Worm (Caenorhabditis elegans) whole organism, mixed stage, embryonic: ENCODE results near the gene asp-2.

Source experiments
- M03D4.4 ChIP-seq: sonication (generic microtip); optimal IDR thresholded peaks from 2 replicates; lab custom pipeline; 2017; ENCODE audit warnings: mild to moderate bottlenecking, missing genetic modification characterization, missing compliant biosample characterization
- bed-3 ChIP-seq: fragments of 200-800 bp; sonication (Bioruptor generic); optimal IDR thresholded peaks from 3 replicates; lab custom pipeline; 2018; ENCODE audit warnings: mild to moderate bottlenecking, missing genetic modification characterization, moderate library complexity, missing compliant biosample characterization
- blmp-1 ChIP-seq: fragments of 150-350 bp; optimal IDR thresholded peaks from 2 replicates; lab custom pipeline; 2014; ENCODE audit warnings: missing biosample characterization, missing genetic modification characterization
- ceh-39 ChIP-seq: fragments of 150-350 bp; optimal IDR thresholded peaks from 2 replicates; lab custom pipeline; 2014; ENCODE audit warnings: missing biosample characterization, missing genetic modification characterization
- ceh-43 ChIP-seq: fragments of 200-800 bp; sonication (Bioruptor generic); optimal IDR thresholded peaks from 2 replicates; lab custom pipeline; 2018; ENCODE audit warnings: mild to moderate bottlenecking, missing genetic modification characterization, moderate library complexity, missing compliant biosample characterization
- ceh-83 ChIP-seq: fragments of 200-800 bp; sonication (Bioruptor generic); optimal IDR thresholded peaks from 2 replicates; lab custom pipeline; 2018; ENCODE audit warnings: mild to moderate bottlenecking, missing genetic modification characterization, missing compliant biosample characterization
- ces-1 ChIP-seq: fragments of 150-350 bp; optimal IDR thresholded peaks from 2 replicates; lab custom pipeline; 2014; ENCODE audit warnings: missing biosample characterization, missing genetic modification reagents, missing genetic modification characterization
- elt-1 ChIP-seq: sonication (generic microtip); optimal IDR thresholded peaks from 2 replicates; lab custom pipeline; 2017; ENCODE audit warnings: missing genetic modification characterization, mild to moderate bottlenecking, missing compliant biosample characterization, antibody characterized with exemption, moderate library complexity, borderline replicate concordance; ENCODE audit not compliant: insufficient read depth
- elt-3 ChIP-seq: fragments of 150-350 bp; optimal IDR thresholded peaks from 2 replicates; lab custom pipeline; 2014; ENCODE audit warnings: missing biosample characterization, missing genetic modification characterization
- flh-1 ChIP-seq: fragments of 200-800 bp; sonication (Bioruptor generic); optimal IDR thresholded peaks from 2 replicates; lab custom pipeline; 2018; ENCODE audit warnings: mild to moderate bottlenecking, missing genetic modification characterization, moderate library complexity, missing compliant biosample characterization
- ham-2 ChIP-seq: fragments of 200-800 bp; sonication (Bioruptor generic); optimal IDR thresholded peaks from 2 replicates; lab custom pipeline; 2018; ENCODE audit warnings: mild to moderate bottlenecking, missing genetic modification characterization, missing compliant biosample characterization
- hlh-1 ChIP-seq: fragments of 150-350 bp; optimal IDR thresholded peaks from 2 replicates; lab custom pipeline; 2014; ENCODE audit warnings: missing biosample characterization, missing genetic modification reagents, missing genetic modification characterization
- lin-13 ChIP-seq: fragments of 150-350 bp; optimal IDR thresholded peaks from 2 replicates; lab custom pipeline; 2014; ENCODE audit warnings: missing biosample characterization, missing genetic modification characterization
- lin-32 ChIP-seq: fragments of 200-800 bp; sonication (Bioruptor generic); optimal IDR thresholded peaks from 2 replicates; lab custom pipeline; 2018; ENCODE audit warnings: mild to moderate bottlenecking, missing genetic modification characterization, missing compliant biosample characterization
- lsy-2 ChIP-seq: fragments of 150-350 bp; optimal IDR thresholded peaks from 2 replicates; lab custom pipeline; 2014; ENCODE audit warnings: missing biosample characterization, missing genetic modification characterization
- mab-5 ChIP-seq: fragments of 150-350 bp; optimal IDR thresholded peaks from 2 replicates; lab custom pipeline; 2014; ENCODE audit warnings: missing biosample characterization, missing genetic modification characterization
- mep-1 ChIP-seq: fragments of 150-350 bp; optimal IDR thresholded peaks from 2 replicates; lab custom pipeline; 2017; ENCODE audit warnings: missing biosample characterization, missing genetic modification reagents, missing genetic modification characterization, inconsistent platforms
- mls-2 ChIP-seq: sonication (generic microtip); optimal IDR thresholded peaks from 2 replicates; lab custom pipeline; 2016; ENCODE audit warnings: mild to moderate bottlenecking, missing genetic modification characterization, moderate library complexity, missing compliant biosample characterization
- nhr-12 ChIP-seq: fragments of 150-350 bp; optimal IDR thresholded peaks from 2 replicates; lab custom pipeline; 2014; ENCODE audit warnings: missing biosample characterization, missing genetic modification characterization
- nhr-2 ChIP-seq: fragments of 150-350 bp; optimal IDR thresholded peaks from 2 replicates; lab custom pipeline; 2014; ENCODE audit warnings: missing biosample characterization, missing genetic modification characterization
- nhr-237 ChIP-seq: fragments of 150-350 bp; optimal IDR thresholded peaks from 2 replicates; lab custom pipeline; 2014; ENCODE audit warnings: missing biosample characterization, missing genetic modification characterization
- nhr-28 ChIP-seq: fragments of 150-350 bp; optimal IDR thresholded peaks from 2 replicates; lab custom pipeline; 2014; ENCODE audit warnings: missing biosample characterization, missing genetic modification characterization
- nhr-76 ChIP-seq: sonication (generic microtip); optimal IDR thresholded peaks from 2 replicates; lab custom pipeline; 2017; ENCODE audit warnings: missing biosample characterization, missing genetic modification characterization
- pha-4 ChIP-seq: fragments of 150-350 bp; optimal IDR thresholded peaks from 2 replicates; lab custom pipeline; 2018; ENCODE audit warnings: missing biosample characterization, missing genetic modification reagents, missing genetic modification characterization
- sem-2 ChIP-seq: fragments of 200-800 bp; sonication (Bioruptor generic); optimal IDR thresholded peaks from 2 replicates; lab custom pipeline; 2018; ENCODE audit warnings: mild to moderate bottlenecking, missing genetic modification characterization, missing compliant biosample characterization
- snpc-4 ChIP-seq: fragments of 150-350 bp; optimal IDR thresholded peaks from 2 replicates; lab custom pipeline; 2014; ENCODE audit warnings: missing biosample characterization, missing genetic modification characterization
- sptf-1 ChIP-seq: sonication (generic microtip); optimal IDR thresholded peaks from 2 replicates; lab custom pipeline; 2017; ENCODE audit warnings: mild to moderate bottlenecking, missing genetic modification characterization, moderate library complexity, missing compliant biosample characterization
- tbx-8 ChIP-seq: fragments of 200-800 bp; sonication (Bioruptor generic); optimal IDR thresholded peaks from 2 replicates; lab custom pipeline; 2018; ENCODE audit warnings: mild to moderate bottlenecking, missing genetic modification characterization, moderate library complexity, missing compliant biosample characterization
- unc-120 ChIP-seq: sonication (generic microtip); optimal IDR thresholded peaks from 2 replicates; lab custom pipeline; 2017; ENCODE audit warnings: missing genetic modification characterization, missing compliant biosample characterization; ENCODE audit not compliant: poor library complexity, severe bottlenecking
- unc-39 ChIP-seq: fragments of 150-350 bp; optimal IDR thresholded peaks from 2 replicates; lab custom pipeline; 2014; ENCODE audit warnings: missing biosample characterization, missing genetic modification characterization
- unc-62 ChIP-seq: fragments of 150-350 bp; optimal IDR thresholded peaks from 2 replicates; lab custom pipeline; 2014; ENCODE audit warnings: missing biosample characterization, missing genetic modification reagents, missing genetic modification characterization
- zip-8 ChIP-seq: fragments of 150-350 bp; optimal IDR thresholded peaks from 2 replicates; lab custom pipeline; 2014; ENCODE audit warnings: missing biosample characterization, missing genetic modification characterization
- ztf-11 ChIP-seq: fragments of 150-350 bp; optimal IDR thresholded peaks from 2 replicates; lab custom pipeline; 2014; ENCODE audit warnings: missing biosample characterization, missing genetic modification characterization

Gene asp-2

DNA sequence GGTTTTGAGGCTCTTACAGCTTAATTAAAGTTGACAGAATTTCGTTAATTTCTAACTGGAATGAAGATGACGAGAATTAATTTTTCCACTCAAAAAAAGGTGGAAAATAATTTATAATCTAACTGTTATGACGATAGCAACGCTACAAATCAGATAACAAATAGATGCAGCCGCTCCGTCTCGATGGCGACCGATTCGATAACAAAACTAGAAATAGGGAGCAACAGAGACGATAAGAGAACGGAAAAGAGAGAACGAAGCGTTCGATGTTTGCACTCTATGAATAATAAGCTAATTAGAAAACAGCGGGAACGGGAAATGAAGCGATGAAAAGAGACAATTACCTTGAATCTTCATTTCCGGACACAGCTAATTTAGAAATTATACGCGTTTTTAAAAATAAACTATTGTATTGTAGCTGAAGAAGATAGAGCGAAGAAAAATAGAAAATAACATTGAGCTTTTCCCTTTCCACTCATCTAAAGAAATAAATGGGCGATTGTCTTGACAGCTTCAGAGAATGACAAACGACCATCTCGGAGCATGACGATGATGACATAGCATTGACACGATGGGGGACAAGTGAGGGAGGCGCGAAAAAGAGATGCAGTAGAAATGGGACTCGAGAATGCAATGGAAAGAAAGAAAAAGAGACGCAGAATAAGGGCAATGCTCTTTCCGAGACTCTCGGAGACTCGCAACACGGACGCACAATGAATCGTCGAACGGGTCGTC is 15.9 kb downstream of the asp-2 start:
- no peak for TF ChIP-seq zip-8 (tag; lab: Kevin White, UChicago)
- TF ChIP-seq ces-1 (GFP tag; lab: Kevin White, UChicago): peak; percentile 20
- TF ChIP-seq pha-4 (tag; lab: Kevin White, UChicago): no peak
- TF ChIP-seq unc-120 (tag; lab: Kevin White, UChicago): no peak
- TF ChIP-seq tbx-8 (GFP tag; lab: Kevin White, UChicago): no peak
- TF ChIP-seq elt-1 (tag; lab: Kevin White, UChicago): no peak
- no peak for TF ChIP-seq nhr-28 (tag; lab: Kevin White, UChicago)
- TF ChIP-seq mep-1 (tag; lab: Kevin White, UChicago): peak; percentile 22
- no peak for TF ChIP-seq nhr-76 (tag; lab: Kevin White, UChicago)
- TF ChIP-seq nhr-2 (tag; lab: Kevin White, UChicago): no peak
- no peak for TF ChIP-seq snpc-4 (tag; lab: Kevin White, UChicago)
- TF ChIP-seq ceh-39 (tag; lab: Kevin White, UChicago): no peak
- peak; percentile 37 for TF ChIP-seq mls-2 (tag; lab: Kevin White, UChicago)
- TF ChIP-seq nhr-237: no peak
- peak; percentile 91 for TF ChIP-seq unc-62 (GFP tag; lab: Kevin White, UChicago)
- no peak for TF ChIP-seq flh-1 (GFP tag; lab: Kevin White, UChicago)
- no peak for TF ChIP-seq unc-39 (tag; lab: Kevin White, UChicago)
- TF ChIP-seq ham-2 (GFP tag; lab: Kevin White, UChicago): no peak
- no peak for TF ChIP-seq nhr-12 (tag; lab: Kevin White, UChicago)
- no peak for TF ChIP-seq hlh-1
- no peak for TF ChIP-seq M03D4.4 (tag; lab: Kevin White, UChicago)
- TF ChIP-seq ceh-83 (GFP tag; lab: Kevin White, UChicago): no peak
- no peak for TF ChIP-seq sptf-1 (tag; lab: Kevin White, UChicago)
- no peak for TF ChIP-seq mab-5 (tag; lab: Kevin White, UChicago)
- no peak for TF ChIP-seq lsy-2 (tag; lab: Kevin White, UChicago)
- TF ChIP-seq ceh-43 (GFP tag; lab: Kevin White, UChicago): no peak
- TF ChIP-seq bed-3 (GFP tag; lab: Kevin White, UChicago): no peak
- no peak for TF ChIP-seq blmp-1
- no peak for TF ChIP-seq sem-2 (GFP tag; lab: Kevin White, UChicago)
- TF ChIP-seq lin-13 (tag; lab: Kevin White, UChicago): no peak
- no peak for TF ChIP-seq lin-32

DNA sequence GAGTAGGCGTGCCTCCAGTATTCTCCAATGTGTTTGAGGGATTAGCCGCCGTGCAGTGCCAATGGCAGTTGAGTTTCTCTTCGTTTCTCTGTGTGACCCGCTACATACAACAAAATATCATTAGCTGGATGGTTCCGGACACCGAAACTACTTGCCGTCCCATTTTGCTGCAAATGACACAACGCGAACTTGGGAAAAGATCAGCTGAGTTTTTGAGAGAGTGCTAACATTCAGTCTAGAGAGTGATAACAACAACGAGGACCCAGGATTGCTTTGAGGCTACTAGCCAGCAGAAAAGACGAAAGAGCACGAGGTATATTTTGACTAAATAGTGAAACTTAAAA is 16.5 kb downstream of the asp-2 start:
- TF ChIP-seq lsy-2 (tag; lab: Kevin White, UChicago) (no peak), ceh-83 (GFP tag; lab: Kevin White, UChicago) (no peak), ztf-11 (tag; lab: Kevin White, UChicago) (no peak), ceh-43 (GFP tag; lab: Kevin White, UChicago) (no peak), elt-3 (tag; lab: Kevin White, UChicago) (no peak), lin-32 (no peak), M03D4.4 (tag; lab: Kevin White, UChicago) (no peak), nhr-76 (tag; lab: Kevin White, UChicago) (no peak), blmp-1 (no peak), zip-8 (tag; lab: Kevin White, UChicago) (no peak), unc-39 (tag; lab: Kevin White, UChicago) (no peak), mep-1 (tag; lab: Kevin White, UChicago) (no peak)
- TF ChIP-seq, all 35 proteins: peak for 0

DNA sequence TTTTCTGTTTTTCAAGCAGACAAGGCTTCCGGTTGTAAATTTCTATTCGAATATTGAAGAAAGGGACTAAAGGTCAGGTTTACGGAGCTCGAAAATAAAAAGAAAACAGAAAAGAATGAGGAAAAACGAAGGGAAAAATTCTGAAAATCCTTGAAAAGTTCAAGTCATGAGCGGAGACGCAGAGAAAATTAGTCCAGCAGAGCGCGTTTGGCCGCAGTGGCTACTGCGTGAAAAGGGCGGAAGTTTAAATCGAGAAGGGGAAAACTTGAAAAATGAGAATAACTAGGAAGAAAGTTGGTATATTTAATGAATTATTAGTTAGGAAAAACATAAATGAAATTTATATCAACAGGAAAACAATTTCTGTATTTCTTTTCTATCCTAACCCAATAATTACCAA is 17.6 kb downstream of the asp-2 start:
- no peak for TF ChIP-seq lin-13 (tag; lab: Kevin White, UChicago)
- TF ChIP-seq ces-1 (GFP tag; lab: Kevin White, UChicago): peak; percentile 80
- TF ChIP-seq pha-4 (tag; lab: Kevin White, UChicago): peak; percentile 20
- TF ChIP-seq ceh-83 (GFP tag; lab: Kevin White, UChicago): no peak
- TF ChIP-seq nhr-237: peak; percentile 28
- TF ChIP-seq nhr-2 (tag; lab: Kevin White, UChicago): no peak
- TF ChIP-seq unc-39 (tag; lab: Kevin White, UChicago): no peak
- peak; percentile 66 for TF ChIP-seq mep-1 (tag; lab: Kevin White, UChicago)
- TF ChIP-seq ztf-11 (tag; lab: Kevin White, UChicago): no peak
- peak; percentile 30 for TF ChIP-seq lsy-2 (tag; lab: Kevin White, UChicago)
- no peak for TF ChIP-seq zip-8 (tag; lab: Kevin White, UChicago)
- no peak for TF ChIP-seq unc-120 (tag; lab: Kevin White, UChicago)
